Fruit fly (Drosophila melanogaster) whole organism, embryonic: ENCODE measurements around the gene Gr64b.

Experiments used
- Adf1 ChIP-seq: fragments of 200-800 bp; sonication (Bioruptor generic); IDR thresholded peaks from 2 replicates; pipeline ENCODE4 v1.3.6; 2022; ENCODE audit warnings: missing biosample characterization, missing genetic modification characterization
- Aef1 ChIP-seq: fragments of 200-800 bp; sonication (Bioruptor generic); IDR thresholded peaks from 3 replicates; pipeline ENCODE4 v1.3.6; 2022; ENCODE audit warnings: missing biosample characterization, missing genetic modification characterization
- Atf-2 ChIP-seq: fragments of 200-800 bp; sonication (Bioruptor generic); optimal IDR thresholded peaks from 2 replicates; lab custom pipeline; 2016; ENCODE audit warnings: missing biosample characterization, missing genetic modification characterization
- CG10274 ChIP-seq: fragments of 200-800 bp; sonication (Bioruptor generic); optimal IDR thresholded peaks from 3 replicates; lab custom pipeline; 2017; ENCODE audit warnings: missing biosample characterization, mild to moderate bottlenecking, missing genetic modification characterization
- CG12155 ChIP-seq: fragments of 200-800 bp; sonication (Bioruptor generic); optimal IDR thresholded peaks from 3 replicates; lab custom pipeline; 2016; ENCODE audit warnings: missing biosample characterization, missing genetic modification characterization
- CG12659 ChIP-seq: fragments of 200-800 bp; sonication (Bioruptor generic); optimal IDR thresholded peaks from 3 replicates; lab custom pipeline; 2017; ENCODE audit warnings: mild to moderate bottlenecking, missing biosample characterization, missing genetic modification reagents, missing genetic modification characterization
- CG13287 ChIP-seq: fragments of 200-800 bp; sonication (Bioruptor generic); IDR thresholded peaks from 2 replicates; pipeline ENCODE4 v1.3.6; 2022; ENCODE audit warnings: missing biosample characterization, missing genetic modification characterization; ENCODE audit not compliant: partially characterized antibody
- CG14441 ChIP-seq: fragments of 200-800 bp; sonication (Bioruptor generic); IDR thresholded peaks from 2 replicates; pipeline ENCODE4 v1.3.6; 2022; ENCODE audit warnings: missing biosample characterization, missing genetic modification characterization
- CG16813 ChIP-seq: fragments of 200-800 bp; sonication (Bioruptor generic); IDR thresholded peaks from 3 replicates; pipeline ENCODE4 v1.3.6; 2022; ENCODE audit warnings: missing biosample characterization, missing genetic modification characterization; ENCODE audit not compliant: partially characterized antibody
- CG16815 ChIP-seq: fragments of 200-800 bp; sonication (Bioruptor generic); optimal IDR thresholded peaks from 3 replicates; lab custom pipeline; 2017; ENCODE audit warnings: missing biosample characterization, mild to moderate bottlenecking, missing genetic modification characterization
- CG18476 ChIP-seq: fragments of 200-800 bp; sonication (Bioruptor generic); optimal IDR thresholded peaks from 2 replicates; lab custom pipeline; 2016; ENCODE audit warnings: missing biosample characterization, mild to moderate bottlenecking, missing genetic modification characterization
- CG2116 ChIP-seq: fragments of 200-800 bp; sonication (Bioruptor generic); optimal IDR thresholded peaks from 3 replicates; lab custom pipeline; 2018; ENCODE audit warnings: missing biosample characterization, mild to moderate bottlenecking, missing genetic modification characterization
- CG30431 ChIP-seq: fragments of 200-800 bp; sonication (Bioruptor generic); optimal IDR thresholded peaks from 2 replicates; lab custom pipeline; 2017; ENCODE audit warnings: missing biosample characterization, missing genetic modification characterization
- CG3847 ChIP-seq: fragments of 200-800 bp; sonication (Bioruptor generic); IDR thresholded peaks from 2 replicates; pipeline ENCODE4 v1.3.6; 2022; ENCODE audit warnings: missing biosample characterization, missing genetic modification characterization
- CG4404 ChIP-seq: fragments of 200-800 bp; sonication (Bioruptor generic); IDR thresholded peaks from 2 replicates; pipeline ENCODE4 v1.3.6; 2022; ENCODE audit warnings: missing biosample characterization, missing genetic modification characterization
- CG7745 ChIP-seq: fragments of 200-800 bp; sonication (Bioruptor generic); optimal IDR thresholded peaks from 2 replicates; lab custom pipeline; 2018; ENCODE audit warnings: missing biosample characterization, mild to moderate bottlenecking, missing genetic modification characterization, moderate library complexity
- CG8089 ChIP-seq: fragments of 200-800 bp; sonication (Bioruptor generic); optimal IDR thresholded peaks from 3 replicates; lab custom pipeline; 2016; ENCODE audit warnings: missing biosample characterization, missing genetic modification characterization
- CG9215 ChIP-seq: fragments of 200-800 bp; sonication (Bioruptor generic); IDR thresholded peaks from 2 replicates; pipeline ENCODE4 v1.3.6; 2022; ENCODE audit warnings: missing biosample characterization, missing genetic modification characterization
- CG9727 ChIP-seq: fragments of 200-800 bp; sonication (Bioruptor generic); optimal IDR thresholded peaks from 3 replicates; lab custom pipeline; 2017; ENCODE audit warnings: missing biosample characterization, mild to moderate bottlenecking, missing genetic modification characterization
- CHES-1-like ChIP-seq: fragments of 200-800 bp; sonication (Bioruptor generic); optimal IDR thresholded peaks from 2 replicates; lab custom pipeline; 2016; ENCODE audit warnings: missing biosample characterization, missing genetic modification characterization
- Camta ChIP-seq: fragments of 200-800 bp; sonication (Bioruptor generic); optimal IDR thresholded peaks from 2 replicates; lab custom pipeline; 2016; ENCODE audit warnings: missing biosample characterization, missing genetic modification characterization
- CoRest ChIP-seq: fragments of 200-800 bp; sonication (Bioruptor generic); optimal IDR thresholded peaks from 3 replicates; lab custom pipeline; 2018; ENCODE audit warnings: missing biosample characterization, mild to moderate bottlenecking, missing genetic modification characterization, moderate library complexity
- D ChIP-seq, 2 experiments: fragments of 200-800 bp in 1 of 2; fragments of >200 bp in 1 of 2; sonication (Bioruptor generic) in 1 of 2; optimal IDR thresholded peaks; 2 replicates in 1 of 2; 3 replicates in 1 of 2; lab custom pipeline; 2017; ENCODE audit warnings: mild to moderate bottlenecking in 1 of 2, missing biosample characterization in 1 of 2, missing genetic modification characterization in 1 of 2, missing genetic modification reagents in 1 of 2
- Dp ChIP-seq: fragments of 200-800 bp; sonication (Bioruptor generic); optimal IDR thresholded peaks from 2 replicates; lab custom pipeline; 2018; ENCODE audit warnings: missing biosample characterization, mild to moderate bottlenecking, missing genetic modification characterization, moderate library complexity
- Fer3 ChIP-seq: fragments of 200-800 bp; sonication (Bioruptor generic); optimal IDR thresholded peaks from 2 replicates; lab custom pipeline; 2018; ENCODE audit warnings: missing biosample characterization, mild to moderate bottlenecking, missing genetic modification characterization, moderate library complexity
- Hr39 ChIP-seq: fragments of >200 bp; optimal IDR thresholded peaks from 2 replicates; lab custom pipeline; 2017
- Hr51 ChIP-seq, 2 experiments: fragments of 200-800 bp; sonication (Bioruptor generic); optimal IDR thresholded peaks; 2 replicates in 1 of 2; 3 replicates in 1 of 2; lab custom pipeline; 2016 to 2018; ENCODE audit warnings: missing biosample characterization in 2 of 2, missing genetic modification characterization in 2 of 2, mild to moderate bottlenecking in 1 of 2, moderate library complexity in 1 of 2
- MESR4 ChIP-seq: fragments of 200-800 bp; sonication (Bioruptor generic); optimal IDR thresholded peaks from 2 replicates; lab custom pipeline; 2018; ENCODE audit warnings: missing biosample characterization, mild to moderate bottlenecking, missing genetic modification characterization, moderate library complexity
- Nf-YA ChIP-seq: fragments of 200-800 bp; sonication (Bioruptor generic); IDR thresholded peaks from 2 replicates; pipeline ENCODE4 v1.3.6; 2022; ENCODE audit warnings: missing biosample characterization, missing genetic modification characterization
- Nf-YB ChIP-seq: fragments of 200-800 bp; sonication (Bioruptor generic); optimal IDR thresholded peaks from 3 replicates; lab custom pipeline; 2019; ENCODE audit warnings: missing biosample characterization, mild to moderate bottlenecking, missing genetic modification characterization, moderate library complexity
- al ChIP-seq: fragments of 200-800 bp; sonication (Bioruptor generic); IDR thresholded peaks from 2 replicates; pipeline ENCODE4 v1.3.6; 2022; ENCODE audit warnings: missing biosample characterization, missing genetic modification characterization
- ase ChIP-seq: fragments of 200-800 bp; sonication (Bioruptor generic); IDR thresholded peaks from 3 replicates; pipeline ENCODE4 v1.3.6; 2022; ENCODE audit warnings: missing biosample characterization, missing genetic modification characterization
- cas ChIP-seq: fragments of 200-800 bp; sonication (Bioruptor generic); IDR thresholded peaks from 2 replicates; pipeline ENCODE4 v1.3.6; 2022; ENCODE audit warnings: missing biosample characterization, missing genetic modification characterization
- croc ChIP-seq: fragments of 200-800 bp; sonication (Bioruptor generic); conservative IDR thresholded peaks from 3 replicates; pipeline ENCODE4 v1.3.6; 2022; ENCODE audit warnings: missing biosample characterization, missing genetic modification characterization
- esg ChIP-seq: fragments of 200-800 bp; sonication (Bioruptor generic); conservative IDR thresholded peaks from 2 replicates; pipeline ENCODE4 v1.3.6; 2022; ENCODE audit warnings: missing biosample characterization, missing genetic modification characterization
- fd96Cb ChIP-seq: fragments of 200-800 bp; sonication (Bioruptor generic); optimal IDR thresholded peaks from 2 replicates; lab custom pipeline; 2018; ENCODE audit warnings: missing biosample characterization, mild to moderate bottlenecking, missing genetic modification characterization, moderate library complexity
- gt ChIP-seq: fragments of 200-800 bp; sonication (Bioruptor generic); IDR thresholded peaks from 2 replicates; pipeline ENCODE4 v1.3.6; 2022; ENCODE audit warnings: missing biosample characterization, missing genetic modification characterization
- h ChIP-seq: fragments of >200 bp; optimal IDR thresholded peaks from 2 replicates; lab custom pipeline; 2017
- insv ChIP-seq, 2 experiments: fragments of 200-800 bp; sonication (Bioruptor generic); optimal IDR thresholded peaks; 3 replicates each; lab custom pipeline; 2016 to 2018; ENCODE audit warnings: missing biosample characterization in 2 of 2, missing genetic modification characterization in 2 of 2
- pfk ChIP-seq: fragments of 200-800 bp; sonication (Bioruptor generic); optimal IDR thresholded peaks from 2 replicates; lab custom pipeline; 2018; ENCODE audit warnings: missing biosample characterization, mild to moderate bottlenecking, missing genetic modification characterization, moderate library complexity
- pita ChIP-seq: fragments of 200-800 bp; sonication (Bioruptor generic); optimal IDR thresholded peaks from 2 replicates; lab custom pipeline; 2017; ENCODE audit warnings: missing biosample characterization, mild to moderate bottlenecking, missing genetic modification characterization
- psq ChIP-seq: fragments of 200-800 bp; sonication (Bioruptor generic); optimal IDR thresholded peaks from 2 replicates; lab custom pipeline; 2017; ENCODE audit warnings: missing biosample characterization, missing genetic modification characterization
- repo ChIP-seq: fragments of 200-800 bp; sonication (Bioruptor generic); optimal IDR thresholded peaks from 2 replicates; lab custom pipeline; 2016; ENCODE audit warnings: missing biosample characterization, missing genetic modification characterization
- ro ChIP-seq: fragments of 200-800 bp; sonication (Bioruptor generic); IDR thresholded peaks from 2 replicates; pipeline ENCODE4 v1.3.6; 2022; ENCODE audit warnings: missing biosample characterization, missing genetic modification characterization
- row ChIP-seq: fragments of 200-800 bp; sonication (Bioruptor generic); IDR thresholded peaks from 3 replicates; pipeline ENCODE4 v1.3.6; 2022; ENCODE audit warnings: missing biosample characterization, missing genetic modification characterization
- so ChIP-seq: fragments of 200-800 bp; sonication (Bioruptor generic); IDR thresholded peaks from 3 replicates; pipeline ENCODE4 v1.3.6; 2022; ENCODE audit warnings: missing biosample characterization, missing genetic modification characterization
- sr ChIP-seq: fragments of 200-800 bp; sonication (Bioruptor generic); IDR thresholded peaks from 3 replicates; pipeline ENCODE4 v1.3.6; 2022; ENCODE audit warnings: missing biosample characterization, missing genetic modification characterization
- stwl ChIP-seq: fragments of 200-800 bp; sonication (Bioruptor generic); optimal IDR thresholded peaks from 3 replicates; lab custom pipeline; 2018; ENCODE audit warnings: missing biosample characterization, mild to moderate bottlenecking, missing genetic modification characterization, moderate library complexity
- wdn ChIP-seq: fragments of 200-800 bp; sonication (Bioruptor generic); IDR thresholded peaks from 2 replicates; pipeline ENCODE4 v1.3.6; 2022; ENCODE audit warnings: missing biosample characterization, missing genetic modification characterization
- wek ChIP-seq: fragments of 200-800 bp; sonication (Bioruptor generic); optimal IDR thresholded peaks from 3 replicates; lab custom pipeline; 2018; ENCODE audit warnings: missing biosample characterization, mild to moderate bottlenecking, missing genetic modification characterization, moderate library complexity
- zen2 ChIP-seq: fragments of 200-800 bp; sonication (Bioruptor generic); IDR thresholded peaks from 3 replicates; pipeline ENCODE4 v1.3.6; 2022; ENCODE audit warnings: missing biosample characterization, missing genetic modification characterization; ENCODE audit not compliant: partially characterized antibody
- zf30C ChIP-seq: fragments of 200-800 bp; sonication (Bioruptor generic); optimal IDR thresholded peaks from 3 replicates; lab custom pipeline; 2018; ENCODE audit warnings: missing biosample characterization, mild to moderate bottlenecking, missing genetic modification characterization

Gene Gr64b

DNA sequence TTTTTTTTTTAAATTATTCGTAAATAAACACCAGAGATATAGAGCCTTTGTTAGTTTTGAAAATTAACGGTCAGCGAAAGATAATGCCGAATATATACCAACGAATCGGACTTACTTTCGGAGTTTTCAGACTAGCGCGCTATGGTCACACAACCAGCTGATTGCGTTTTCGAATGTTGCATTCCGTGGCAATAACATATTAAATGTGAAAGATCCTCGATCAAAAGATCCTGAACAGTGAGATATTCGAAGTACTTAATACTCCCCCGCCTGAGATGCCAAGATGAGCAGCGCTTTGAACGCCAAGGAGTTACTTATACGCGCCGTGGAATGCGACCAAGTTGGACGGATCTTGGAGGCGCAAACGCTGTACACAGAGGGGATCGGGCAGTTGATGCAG is 25.1 kb upstream of the Gr64b start, which contains the start of gene CG14985 (continued):
- peak; percentile 48 for TF ChIP-seq Dp (GFP tag; lab: Kevin White, UChicago)
- TF ChIP-seq CG12659, result no peak
- TF ChIP-seq insv (GFP tag; optimal IDR thresholded peaks at IDR 0.05; lab: Kevin White, UChicago), result no peak
- TF ChIP-seq esg (GFP tag; lab: Robert Waterston, UW), result no peak
- no peak for TF ChIP-seq Nf-YB
- 0 out of 2 replicates have a peak, but pooled peaks have one; percentile 12 for TF ChIP-seq CG13287
- TF ChIP-seq Camta (GFP tag; lab: Kevin White, UChicago), result no peak
- no peak for TF ChIP-seq D (optimal IDR thresholded peaks at IDR 0.05; lab: Kevin White, UChicago)
- no peak for TF ChIP-seq D (GFP tag; optimal IDR thresholded peaks at IDR 0.05; lab: Kevin White, UChicago)
- TF ChIP-seq MESR4 (GFP tag; lab: Kevin White, UChicago), result peak; percentile 52
- no peak for TF ChIP-seq CG9215 (GFP tag; lab: Robert Waterston, UW)
- TF ChIP-seq so (GFP tag; lab: Robert Waterston, UW), result no peak
- no peak for TF ChIP-seq wdn (GFP tag; lab: Robert Waterston, UW)
- no peak for TF ChIP-seq Adf1 (GFP tag; lab: Robert Waterston, UW)
- no peak for TF ChIP-seq CG16813 (GFP tag; lab: Robert Waterston, UW)
- peak; percentile 6 for TF ChIP-seq CG2116 (GFP tag; lab: Kevin White, UChicago)
- no peak for TF ChIP-seq CG4404 (GFP tag; lab: Robert Waterston, UW)
- TF ChIP-seq Fer3 (tag; lab: Kevin White, UChicago), result no peak
- no peak for TF ChIP-seq CG12155
- TF ChIP-seq Hr39, result no peak
- TF ChIP-seq CG7745 (tag; lab: Kevin White, UChicago), result no peak
- no peak for TF ChIP-seq zf30C
- no peak for TF ChIP-seq gt
- TF ChIP-seq fd96Cb (tag; lab: Kevin White, UChicago), result no peak
- TF ChIP-seq ase (GFP tag; lab: Robert Waterston, UW), result no peak
- no peak for TF ChIP-seq sr (GFP tag; lab: Robert Waterston, UW)
- TF ChIP-seq pita (GFP tag; lab: Kevin White, UChicago), result no peak
- TF ChIP-seq CG3847 (GFP tag; lab: Robert Waterston, UW), result no peak
- TF ChIP-seq croc, result no peak
- no peak for TF ChIP-seq CHES-1-like (GFP tag; lab: Kevin White, UChicago)
- no peak for TF ChIP-seq CG14441 (GFP tag; lab: Robert Waterston, UW)
- TF ChIP-seq al (GFP tag; lab: Robert Waterston, UW), result no peak
- no peak for TF ChIP-seq CG9727 (GFP tag; lab: Kevin White, UChicago)
- no peak for TF ChIP-seq CG16815 (GFP tag; lab: Kevin White, UChicago)
- no peak for TF ChIP-seq ro (GFP tag; lab: Robert Waterston, UW)
- no peak for TF ChIP-seq psq (GFP tag; lab: Kevin White, UChicago)
- no peak for TF ChIP-seq repo (GFP tag; lab: Kevin White, UChicago)
- TF ChIP-seq stwl (tag; lab: Kevin White, UChicago), result peak; percentile 47
- no peak for TF ChIP-seq h (lab: Kevin White, UChicago)
- no peak for TF ChIP-seq zen2 (GFP tag; lab: Robert Waterston, UW)
- TF ChIP-seq Nf-YA (GFP tag; lab: Robert Waterston, UW), result no peak
- TF ChIP-seq pfk (GFP tag; lab: Kevin White, UChicago), result no peak
- no peak for TF ChIP-seq Hr51 (GFP tag; optimal IDR thresholded peaks at IDR 0.05; lab: Kevin White, UChicago)
- no peak for TF ChIP-seq CG18476 (GFP tag; lab: Kevin White, UChicago)
- no peak for TF ChIP-seq CG30431 (GFP tag; lab: Kevin White, UChicago)
- no peak for TF ChIP-seq cas (GFP tag; lab: Robert Waterston, UW)
- no peak for TF ChIP-seq CG10274 (GFP tag; lab: Kevin White, UChicago)
- no peak for TF ChIP-seq CoRest (tag; lab: Kevin White, UChicago)
- TF ChIP-seq Atf-2, result no peak
- TF ChIP-seq row (GFP tag; lab: Robert Waterston, UW), result no peak
- TF ChIP-seq Aef1, result no peak
- TF ChIP-seq wek, result no peak
- TF ChIP-seq CG8089 (GFP tag; lab: Kevin White, UChicago), result no peak
